Worm (Caenorhabditis elegans) whole organism, young adult: ENCODE data around the gene unc-49.

Source experiments
- C06A6.2 ChIP-seq: fragments of 200-800 bp; sonication (Bioruptor generic); conservative IDR thresholded peaks from 2 replicates; pipeline ENCODE4 v1.3.6; 2022; ENCODE audit warnings: missing genetic modification characterization, missing compliant biosample characterization
- F10E7.11 ChIP-seq: sonication (generic microtip); optimal IDR thresholded peaks from 2 replicates; lab custom pipeline; 2017; ENCODE audit warnings: mild to moderate bottlenecking, missing genetic modification characterization, moderate library complexity, missing compliant biosample characterization
- F22D6.2 ChIP-seq: sonication (generic microtip); optimal IDR thresholded peaks from 2 replicates; lab custom pipeline; 2016; ENCODE audit warnings: mild to moderate bottlenecking, missing genetic modification characterization, missing compliant biosample characterization
- F37B4.10 ChIP-seq: fragments of 200-800 bp; sonication (Bioruptor generic); IDR thresholded peaks from 2 replicates; pipeline ENCODE4 v1.3.6; 2022; ENCODE audit warnings: missing genetic modification characterization, missing compliant biosample characterization
- F39B2.1 ChIP-seq: fragments of 200-800 bp; sonication (Bioruptor generic); IDR thresholded peaks from 2 replicates; pipeline ENCODE4 v1.3.6; 2022; ENCODE audit warnings: missing genetic modification reagents, missing genetic modification characterization, missing compliant biosample characterization
- T07F8.4 ChIP-seq: sonication (generic microtip); optimal IDR thresholded peaks from 2 replicates; lab custom pipeline; 2016; ENCODE audit warnings: mild to moderate bottlenecking, missing genetic modification characterization, moderate library complexity, missing compliant biosample characterization
- T26A5.8 ChIP-seq: sonication (generic microtip); optimal IDR thresholded peaks from 2 replicates; lab custom pipeline; 2016; ENCODE audit warnings: missing genetic modification characterization, missing compliant biosample characterization
- Y53F4B.3 ChIP-seq: fragments of 200-800 bp; sonication (Bioruptor generic); IDR thresholded peaks from 2 replicates; pipeline ENCODE4 v1.3.6; 2022; ENCODE audit warnings: missing genetic modification reagents, missing genetic modification characterization, missing compliant biosample characterization
- Y67H2A.10 ChIP-seq: fragments of 200-800 bp; sonication (Bioruptor generic); conservative IDR thresholded peaks from 2 replicates; pipeline ENCODE4 v1.3.6; 2022; ENCODE audit warnings: missing genetic modification reagents, missing genetic modification characterization, missing compliant biosample characterization
- Y95B8A.8 ChIP-seq: fragments of 200-800 bp; sonication (Bioruptor generic); IDR thresholded peaks from 2 replicates; pipeline ENCODE4 v1.3.6; 2022; ENCODE audit warnings: missing genetic modification reagents, missing genetic modification characterization, missing compliant biosample characterization
- akir-1 ChIP-seq: fragments of 200-800 bp; sonication (Bioruptor generic); optimal IDR thresholded peaks from 2 replicates; lab custom pipeline; 2018; ENCODE audit warnings: mild to moderate bottlenecking, missing genetic modification characterization, moderate library complexity, missing compliant biosample characterization
- ama-1 ChIP-seq, 3 experiments: fragments of 150-350 bp in 1 of 3; sonication (generic microtip) in 2 of 3; optimal IDR thresholded peaks; 2 replicates each; lab custom pipeline; 2014 to 2018; ENCODE audit warnings: missing biosample characterization in 2 of 3, missing genetic modification characterization in 2 of 3, missing genetic modification reagents in 2 of 3
- aptf-2 ChIP-seq: fragments of 200-800 bp; sonication (Bioruptor generic); conservative IDR thresholded peaks from 2 replicates; pipeline ENCODE4 v1.3.6; 2022; ENCODE audit warnings: missing genetic modification reagents, missing genetic modification characterization, missing compliant biosample characterization
- atf-7 ChIP-seq: sonication (generic microtip); optimal IDR thresholded peaks from 2 replicates; lab custom pipeline; 2017; ENCODE audit warnings: mild to moderate bottlenecking, missing genetic modification characterization, missing compliant biosample characterization
- attf-6 ChIP-seq: fragments of 200-800 bp; sonication (Bioruptor generic); IDR thresholded peaks from 2 replicates; pipeline ENCODE4 v1.3.6; 2022; ENCODE audit warnings: missing genetic modification reagents, missing genetic modification characterization, missing compliant biosample characterization
- ccch-3 ChIP-seq: fragments of 200-800 bp; sonication (Bioruptor generic); optimal IDR thresholded peaks from 2 replicates; lab custom pipeline; 2018; ENCODE audit warnings: mild to moderate bottlenecking, missing genetic modification characterization, missing compliant biosample characterization
- cebp-1 ChIP-seq, 2 experiments: fragments of 200-800 bp in 1 of 2; sonication (Bioruptor generic) in 1 of 2; sonication (generic microtip) in 1 of 2; IDR thresholded peaks in 1 of 2; optimal IDR thresholded peaks in 1 of 2; 2 replicates each; pipeline versions ENCODE4 v1.3.6 to Lab custom; 2017 to 2022; ENCODE audit warnings: missing compliant biosample characterization in 2 of 2, missing genetic modification characterization in 2 of 2, mild to moderate bottlenecking in 1 of 2, missing genetic modification reagents in 1 of 2, moderate library complexity in 1 of 2
- ceh-27 ChIP-seq: fragments of 200-800 bp; sonication (Bioruptor generic); optimal IDR thresholded peaks from 2 replicates; lab custom pipeline; 2018; ENCODE audit warnings: mild to moderate bottlenecking, missing genetic modification characterization, moderate library complexity, missing compliant biosample characterization
- ceh-79 ChIP-seq: sonication (generic microtip); optimal IDR thresholded peaks from 2 replicates; lab custom pipeline; 2017; ENCODE audit warnings: mild to moderate bottlenecking, missing genetic modification characterization, missing compliant biosample characterization
- chd-7 ChIP-seq: sonication (generic microtip); optimal IDR thresholded peaks from 2 replicates; lab custom pipeline; 2016; ENCODE audit warnings: mild to moderate bottlenecking, missing genetic modification characterization, moderate library complexity, missing compliant biosample characterization
- dox-1 ChIP-seq: fragments of 200-800 bp; sonication (Bioruptor generic); IDR thresholded peaks from 2 replicates; pipeline ENCODE4 v1.3.6; 2022; ENCODE audit warnings: missing genetic modification reagents, missing genetic modification characterization, missing compliant biosample characterization
- ekl-4 ChIP-seq: fragments of 200-800 bp; sonication (Bioruptor generic); IDR thresholded peaks from 2 replicates; pipeline ENCODE4 v1.3.6; 2022; ENCODE audit warnings: missing genetic modification reagents, missing genetic modification characterization, missing compliant biosample characterization
- gei-17 ChIP-seq: fragments of 200-800 bp; sonication (Bioruptor generic); optimal IDR thresholded peaks from 2 replicates; lab custom pipeline; 2018; ENCODE audit warnings: mild to moderate bottlenecking, missing genetic modification characterization, missing compliant biosample characterization
- him-1 ChIP-seq: sonication (generic microtip); optimal IDR thresholded peaks from 2 replicates; lab custom pipeline; 2016; ENCODE audit warnings: missing genotype, missing genetic modification reagents, missing genetic modification characterization, missing compliant biosample characterization
- hlh-26 ChIP-seq: fragments of 200-800 bp; sonication (Bioruptor generic); conservative IDR thresholded peaks from 2 replicates; pipeline ENCODE4 v1.3.6; 2022; ENCODE audit warnings: missing genetic modification reagents, missing genetic modification characterization, missing compliant biosample characterization
- lag-1 ChIP-seq: fragments of 200-800 bp; sonication (Bioruptor generic); IDR thresholded peaks from 2 replicates; pipeline ENCODE4 v1.3.6; 2022; ENCODE audit warnings: missing genetic modification reagents, missing genetic modification characterization, missing compliant biosample characterization
- lin-26 ChIP-seq: fragments of 200-800 bp; sonication (Bioruptor generic); IDR thresholded peaks from 2 replicates; pipeline ENCODE4 v1.3.6; 2022; ENCODE audit warnings: missing genetic modification reagents, missing genetic modification characterization, missing compliant biosample characterization
- lsy-27 ChIP-seq: sonication (generic microtip); optimal IDR thresholded peaks from 2 replicates; lab custom pipeline; 2017; ENCODE audit warnings: missing genetic modification characterization, mild to moderate bottlenecking, missing compliant biosample characterization, antibody characterized with exemption, missing genotype, borderline replicate concordance; ENCODE audit not compliant: insufficient read depth
- madf-10 ChIP-seq: sonication (generic microtip); optimal IDR thresholded peaks from 2 replicates; lab custom pipeline; 2016; ENCODE audit warnings: mild to moderate bottlenecking, missing genetic modification characterization, missing compliant biosample characterization
- madf-8 ChIP-seq: fragments of 200-800 bp; sonication (Bioruptor generic); conservative IDR thresholded peaks from 2 replicates; pipeline ENCODE4 v1.3.6; 2022; ENCODE audit warnings: missing genetic modification reagents, missing genetic modification characterization, missing compliant biosample characterization
- mes-4 ChIP-seq: sonication (generic microtip); optimal IDR thresholded peaks from 2 replicates; lab custom pipeline; 2016; ENCODE audit warnings: missing genotype, missing genetic modification characterization, missing compliant biosample characterization
- nfya-1 ChIP-seq: sonication (generic microtip); optimal IDR thresholded peaks from 2 replicates; lab custom pipeline; 2017; ENCODE audit warnings: antibody characterized with exemption, missing compliant biosample characterization, missing genetic modification characterization, borderline replicate concordance; ENCODE audit not compliant: insufficient read depth
- nhr-179 ChIP-seq: sonication (generic microtip); optimal IDR thresholded peaks from 2 replicates; lab custom pipeline; 2016; ENCODE audit warnings: mild to moderate bottlenecking, missing genetic modification characterization, missing compliant biosample characterization
- nhr-27 ChIP-seq: fragments of 200-800 bp; sonication (Bioruptor generic); optimal IDR thresholded peaks from 2 replicates; lab custom pipeline; 2018; ENCODE audit warnings: mild to moderate bottlenecking, missing genetic modification characterization, moderate library complexity, missing compliant biosample characterization
- nhr-90 ChIP-seq: sonication (generic microtip); optimal IDR thresholded peaks from 2 replicates; lab custom pipeline; 2016; ENCODE audit warnings: missing genotype, mild to moderate bottlenecking, missing genetic modification characterization, missing compliant biosample characterization
- repo-1 ChIP-seq: sonication (generic microtip); optimal IDR thresholded peaks from 2 replicates; lab custom pipeline; 2017; ENCODE audit warnings: mild to moderate bottlenecking, missing genetic modification characterization, missing compliant biosample characterization
- sdz-38 ChIP-seq: sonication (generic microtip); optimal IDR thresholded peaks from 2 replicates; lab custom pipeline; 2016; ENCODE audit warnings: missing genotype, missing genetic modification characterization, missing compliant biosample characterization
- sea-2 ChIP-seq: fragments of 200-800 bp; sonication (Bioruptor generic); IDR thresholded peaks from 2 replicates; pipeline ENCODE4 v1.3.6; 2022; ENCODE audit warnings: missing genetic modification characterization, missing compliant biosample characterization
- snpc-3.4 ChIP-seq: sonication (generic microtip); optimal IDR thresholded peaks from 2 replicates; lab custom pipeline; 2017; ENCODE audit warnings: missing genetic modification characterization, mild to moderate bottlenecking, missing compliant biosample characterization, antibody characterized with exemption, moderate library complexity, missing genotype, missing genetic modification reagents
- snpc-4 ChIP-seq, 5 experiments: fragments of 150-350 bp in 1 of 5; sonication (generic microtip) in 4 of 5; optimal IDR thresholded peaks; 2 replicates each; lab custom pipeline; 2014 to 2018; ENCODE audit warnings: missing genetic modification characterization in 5 of 5, missing biosample characterization in 3 of 5, antibody characterized with exemption in 2 of 5, mild to moderate bottlenecking in 2 of 5, missing compliant biosample characterization in 2 of 5, missing genotype in 2 of 5, moderate library complexity in 2 of 5, missing genetic modification reagents in 1 of 5
- sptf-2 ChIP-seq: fragments of 200-800 bp; sonication (Bioruptor generic); optimal IDR thresholded peaks from 2 replicates; lab custom pipeline; 2018; ENCODE audit warnings: mild to moderate bottlenecking, missing genetic modification characterization, missing compliant biosample characterization
- ztf-18 ChIP-seq: sonication (generic microtip); optimal IDR thresholded peaks from 2 replicates; lab custom pipeline; 2016; ENCODE audit warnings: missing genotype, mild to moderate bottlenecking, missing genetic modification characterization, missing compliant biosample characterization
- ztf-22 ChIP-seq: fragments of 200-800 bp; sonication (Bioruptor generic); optimal IDR thresholded peaks from 2 replicates; lab custom pipeline; 2018; ENCODE audit warnings: mild to moderate bottlenecking, missing genetic modification characterization, moderate library complexity, missing compliant biosample characterization
- ztf-28 ChIP-seq: fragments of 200-800 bp; sonication (Bioruptor generic); IDR thresholded peaks from 2 replicates; pipeline ENCODE4 v1.3.6; 2022; ENCODE audit warnings: missing genetic modification reagents, missing genetic modification characterization, missing compliant biosample characterization
- ztf-6 ChIP-seq: fragments of 200-800 bp; sonication (Bioruptor generic); IDR thresholded peaks from 2 replicates; pipeline ENCODE4 v1.3.6; 2022; ENCODE audit warnings: missing genetic modification reagents, missing genetic modification characterization, missing compliant biosample characterization

The unc-49 gene

DNA sequence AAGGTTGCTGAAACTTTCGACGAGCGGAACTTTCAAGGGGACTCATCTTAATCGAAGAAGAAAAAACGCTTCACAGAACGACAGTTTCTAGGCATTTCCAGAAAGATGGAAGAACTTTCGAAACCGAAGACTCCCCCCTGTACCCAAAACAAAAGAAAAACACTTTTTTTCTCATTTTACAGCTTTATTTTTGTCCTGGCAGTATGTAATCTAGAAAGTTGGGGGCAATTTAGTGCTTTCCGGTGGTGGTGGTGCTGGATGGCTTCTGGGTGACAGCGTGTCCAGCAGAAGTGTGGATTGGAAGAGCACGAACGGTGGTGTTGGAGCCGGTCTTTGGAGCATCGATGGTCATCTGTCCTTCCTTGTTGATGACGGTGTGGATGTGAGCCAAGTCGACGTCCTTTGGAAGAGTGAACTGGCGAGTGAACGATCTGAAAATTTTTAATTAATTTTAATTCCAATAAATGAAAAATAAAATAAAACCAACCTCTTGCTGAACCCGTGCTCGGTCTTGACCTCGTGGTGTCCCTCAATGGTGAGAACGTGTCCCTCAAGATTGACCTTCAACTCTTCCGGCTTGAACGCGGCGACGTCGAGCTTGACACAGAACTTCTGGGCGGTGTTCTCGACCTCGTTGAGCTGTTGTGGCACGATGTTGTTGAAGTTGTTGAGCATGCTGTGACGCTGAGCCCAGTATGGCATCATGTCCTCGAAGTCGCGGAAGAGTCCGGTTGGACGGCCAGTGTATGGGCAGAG lies 14.4 kb upstream of the unc-49 start:
- TF ChIP-seq ztf-6 (GFP tag; lab: Robert Waterston, UW): no peak
- no peak for TF ChIP-seq nhr-179 (tag; lab: Kevin White, UChicago)
- no peak for TF ChIP-seq cebp-1 (GFP tag; IDR thresholded peaks at IDR 0.05; lab: Robert Waterston, UW)
- TF ChIP-seq cebp-1 (tag; optimal IDR thresholded peaks at IDR 0.05; lab: Kevin White, UChicago): peak; percentile 76
- TF ChIP-seq sptf-2: peak; percentile 52
- TF ChIP-seq mes-4 (tag; lab: Kevin White, UChicago): no peak
- no peak for TF ChIP-seq madf-10
- no peak for TF ChIP-seq ceh-79
- TF ChIP-seq lin-26 (GFP tag; lab: Robert Waterston, UW): peak; percentile 96
- TF ChIP-seq atf-7: peak; percentile 17
- TF ChIP-seq him-1 (tag; lab: Kevin White, UChicago): no peak
- TF ChIP-seq aptf-2: no peak
- no peak; the same call in none of the 2 replicates for TF ChIP-seq attf-6 (GFP tag; lab: Robert Waterston, UW)
- no peak for TF ChIP-seq gei-17
- peak; percentile 5 for TF ChIP-seq F39B2.1
- no peak for TF ChIP-seq lsy-27 (tag; lab: Kevin White, UChicago)
- no peak for TF ChIP-seq sea-2 (GFP tag; lab: Robert Waterston, UW)
- TF ChIP-seq snpc-3.4: peak; percentile 88
- TF ChIP-seq T07F8.4 (tag; lab: Kevin White, UChicago): no peak
- peak; percentile 21 for TF ChIP-seq nhr-27 (tag; lab: Kevin White, UChicago)
- no peak for TF ChIP-seq hlh-26 (GFP tag; lab: Robert Waterston, UW)
- no peak for TF ChIP-seq nfya-1 (tag; lab: Kevin White, UChicago)
- peak; percentile 49 for TF ChIP-seq ztf-28 (GFP tag; lab: Robert Waterston, UW)
- TF ChIP-seq chd-7: no peak
- TF ChIP-seq nhr-90 (tag; lab: Kevin White, UChicago): peak; percentile 58
- TF ChIP-seq ekl-4: peak; percentile 57
- no peak; the same call in 1 of the 2 replicates for TF ChIP-seq Y53F4B.3 (GFP tag; lab: Robert Waterston, UW)
- peak; percentile 79 for TF ChIP-seq dox-1
- TF ChIP-seq repo-1 (tag; lab: Kevin White, UChicago): peak; percentile 60
- no peak for TF ChIP-seq F10E7.11 (tag; lab: Kevin White, UChicago)
- 0 out of 2 replicates have a peak, but pooled peaks have one; percentile 6 for TF ChIP-seq F37B4.10
- TF ChIP-seq madf-8: peak; percentile 70
- no peak for TF ChIP-seq sdz-38 (tag; lab: Kevin White, UChicago)
- peak; percentile 48; the same call in 1 of the 2 replicates for TF ChIP-seq Y67H2A.10 (GFP tag; lab: Robert Waterston, UW)
- TF ChIP-seq Y95B8A.8 (GFP tag; lab: Robert Waterston, UW): peak; percentile 94; the same call in 1 of the 2 replicates
- TF ChIP-seq lag-1 (GFP tag; lab: Robert Waterston, UW): no peak
- no peak for TF ChIP-seq C06A6.2
- TF ChIP-seq ceh-27 (GFP tag; lab: Kevin White, UChicago): no peak
- peak; percentile 51 for TF ChIP-seq snpc-4 (GFP tag; optimal IDR thresholded peaks at IDR 0.05; lab: Kevin White, UChicago)
- TF ChIP-seq snpc-4 (tag; optimal IDR thresholded peaks at IDR 0.05; lab: Kevin White, UChicago): peak in 3 of 4 experiments; percentile 9 to 78 (median 29)
- no peak for TF ChIP-seq ccch-3 (GFP tag; lab: Kevin White, UChicago)
- TF ChIP-seq ama-1 (optimal IDR thresholded peaks at IDR 0.05; lab: Kevin White, UChicago): peak; percentile 55
- peak in 1 of 2 experiments; percentile 91 for TF ChIP-seq ama-1 (GFP tag; optimal IDR thresholded peaks at IDR 0.05; lab: Kevin White, UChicago)
- no peak for TF ChIP-seq ztf-22
- no peak for TF ChIP-seq T26A5.8 (tag; lab: Kevin White, UChicago)
- TF ChIP-seq F22D6.2 (tag; lab: Kevin White, UChicago): no peak
- no peak for TF ChIP-seq akir-1 (GFP tag; lab: Kevin White, UChicago)
- no peak for TF ChIP-seq ztf-18 (tag; lab: Kevin White, UChicago)
